Worm (Caenorhabditis elegans) whole organism, late embryonic: ENCODE data around the gene C44C10.12.

Experiments used
- ama-1 ChIP-seq: fragments of 150-350 bp; optimal IDR thresholded peaks from 2 replicates; lab custom pipeline; 2014
- ceh-2 ChIP-seq: sonication (generic microtip); optimal IDR thresholded peaks from 2 replicates; lab custom pipeline; 2016; ENCODE audit warnings: missing genotype, missing genetic modification characterization, missing compliant biosample characterization
- ceh-34 ChIP-seq: sonication (generic microtip); optimal IDR thresholded peaks from 2 replicates; lab custom pipeline; 2016; ENCODE audit warnings: mild to moderate bottlenecking, missing genetic modification characterization, missing compliant biosample characterization
- elt-2 ChIP-seq: sonication (generic microtip); optimal IDR thresholded peaks from 2 replicates; lab custom pipeline; 2016; ENCODE audit warnings: missing genetic modification reagents, missing genetic modification characterization, missing compliant biosample characterization
- ets-4 ChIP-seq: sonication (generic microtip); optimal IDR thresholded peaks from 2 replicates; lab custom pipeline; 2016; ENCODE audit warnings: missing genetic modification characterization, missing compliant biosample characterization
- hlh-30 ChIP-seq: sonication (generic microtip); optimal IDR thresholded peaks from 2 replicates; lab custom pipeline; 2017; ENCODE audit warnings: antibody characterized with exemption, missing genetic modification characterization, missing compliant biosample characterization; ENCODE audit not compliant: insufficient read depth
- nfya-1 ChIP-seq: sonication (generic microtip); optimal IDR thresholded peaks from 2 replicates; lab custom pipeline; 2017; ENCODE audit warnings: missing genetic modification characterization, mild to moderate bottlenecking, missing compliant biosample characterization, antibody characterized with exemption, moderate library complexity
- nhr-11 ChIP-seq: fragments of 150-350 bp; optimal IDR thresholded peaks from 2 replicates; lab custom pipeline; 2014; ENCODE audit warnings: missing biosample characterization, missing genetic modification characterization
- pha-4 ChIP-seq: fragments of 150-350 bp; optimal IDR thresholded peaks from 2 replicates; lab custom pipeline; 2018; ENCODE audit warnings: missing biosample characterization, missing genetic modification reagents, missing genetic modification characterization
- pqm-1 ChIP-seq: sonication (generic microtip); optimal IDR thresholded peaks from 2 replicates; lab custom pipeline; 2016; ENCODE audit warnings: missing genetic modification characterization, missing compliant biosample characterization
- syd-9 ChIP-seq: sonication (generic microtip); optimal IDR thresholded peaks from 2 replicates; lab custom pipeline; 2016; ENCODE audit warnings: mild to moderate bottlenecking, missing genetic modification characterization, moderate library complexity, missing compliant biosample characterization
- unc-55 ChIP-seq: sonication (generic microtip); optimal IDR thresholded peaks from 2 replicates; lab custom pipeline; 2017; ENCODE audit warnings: missing biosample characterization, missing genetic modification reagents, missing genetic modification characterization
- ztf-16 ChIP-seq: sonication (generic microtip); optimal IDR thresholded peaks from 2 replicates; lab custom pipeline; 2017; ENCODE audit warnings: missing genetic modification characterization, missing compliant biosample characterization

- no peak for TF ChIP-seq pqm-1 (tag; lab: Kevin White, UChicago)
- no peak for TF ChIP-seq nfya-1 (tag; lab: Kevin White, UChicago)
- TF ChIP-seq ets-4: no peak
- no peak for TF ChIP-seq unc-55 (GFP tag; lab: Kevin White, UChicago)
- TF ChIP-seq ama-1 (lab: Kevin White, UChicago): no peak
- no peak for TF ChIP-seq ztf-16 (tag; lab: Kevin White, UChicago)
- no peak for TF ChIP-seq syd-9
- TF ChIP-seq ceh-2 (tag; lab: Kevin White, UChicago): no peak
- no peak for TF ChIP-seq nhr-11 (tag; lab: Kevin White, UChicago)
- TF ChIP-seq elt-2: no peak
- no peak for TF ChIP-seq pha-4 (tag; lab: Kevin White, UChicago)
- TF ChIP-seq hlh-30 (tag; lab: Kevin White, UChicago): no peak
- TF ChIP-seq ceh-34 (tag; lab: Kevin White, UChicago): no peak
Observed at ce11 chrX:11675573-11675972, 21.2 kb upstream of the C44C10.12 start.
